Fruit fly (Drosophila melanogaster): ENCODE data around the gene Ccdc56.
A peak's percentile ranks its signal among the peaks of the same experiment; 100 is the strongest.

The Ccdc56 gene

dm6 chr3L:11712839-11713238 lies 4.1 kb downstream of the Ccdc56 start:
- TF ChIP-seq ss (GFP tag; optimal IDR thresholded peaks at IDR 0.05) (peak; percentile 6 to 45), fd59A (GFP tag; optimal IDR thresholded peaks at IDR 0.05) (no peak), CG10669 (GFP tag; optimal IDR thresholded peaks at IDR 0.05) (peak; percentile 43), acj6 (GFP tag; optimal IDR thresholded peaks at IDR 0.05) (peak; percentile 19), CG6808 (GFP tag; optimal IDR thresholded peaks at IDR 0.05) (peak; percentile 13), Hr39 (GFP tag; optimal IDR thresholded peaks at IDR 0.05) (no peak), fkh (GFP tag; optimal IDR thresholded peaks at IDR 0.05) (no peak), CG7368 (GFP tag; optimal IDR thresholded peaks at IDR 0.05) (no peak), CG3919 (GFP tag; optimal IDR thresholded peaks at IDR 0.05) (peak; percentile 46), CG11294 (GFP tag; IDR thresholded peaks at IDR 0.05) (no peak), CG32006 (GFP tag; optimal IDR thresholded peaks at IDR 0.05) (no peak), pdm3 (GFP tag; optimal IDR thresholded peaks at IDR 0.05) (no peak), CG9139 (GFP tag; optimal IDR thresholded peaks at IDR 0.05) (peak; percentile 18), OdsH (GFP tag; optimal IDR thresholded peaks at IDR 0.05) (peak; percentile 16), Ets96B (tag; optimal IDR thresholded peaks at IDR 0.05) (no peak), dsx (GFP tag; optimal IDR thresholded peaks at IDR 0.05; ENCODE audit: poor library complexity, severe bottlenecking) (peak; percentile 59), spab (GFP tag; optimal IDR thresholded peaks at IDR 0.05) (peak; percentile 32), CG10631 (GFP tag; optimal IDR thresholded peaks at IDR 0.05) (peak; percentile 29), CG6792 (GFP tag; optimal IDR thresholded peaks at IDR 0.05) (peak; percentile 1), Eip78C (GFP tag) (peak; percentile 91), net (GFP tag; optimal IDR thresholded peaks at IDR 0.05) (no peak), CG6163 (GFP tag; IDR thresholded peaks at IDR 0.05) (0 out of 3 replicates have a peak, but pooled peaks have one; percentile 35), CG4318 (GFP tag; optimal IDR thresholded peaks at IDR 0.05) (no peak), Eip75B (GFP tag; optimal IDR thresholded peaks at IDR 0.05) (no peak), CG11902 (GFP tag; optimal IDR thresholded peaks at IDR 0.05) (no peak), esn (GFP tag; optimal IDR thresholded peaks at IDR 0.05) (no peak), CG3032 (tag; optimal IDR thresholded peaks at IDR 0.05) (peak; percentile 9)

- TF ChIP-seq Blimp-1 (GFP tag; optimal IDR thresholded peaks at IDR 0.05) (no peak), CG11294 (GFP tag; IDR thresholded peaks at IDR 0.05) (no peak), CG8119 (GFP tag; IDR thresholded peaks at IDR 0.05) (0 out of 3 replicates have a peak, but pooled peaks have one; percentile 31), CG1621 (tag; optimal IDR thresholded peaks at IDR 0.05) (peak; percentile 91), net (GFP tag; optimal IDR thresholded peaks at IDR 0.05) (peak; percentile 0), CG6808 (GFP tag; optimal IDR thresholded peaks at IDR 0.05) (peak; percentile 13), Gug (GFP tag; IDR thresholded peaks at IDR 0.05) (no peak), CG15336 (GFP tag; IDR thresholded peaks at IDR 0.05) (0 out of 2 replicates have a peak, but pooled peaks have one; percentile 28), eg (GFP tag; IDR thresholded peaks at IDR 0.05) (0 out of 3 replicates have a peak, but pooled peaks have one; percentile 39), CG8319 (GFP tag; optimal IDR thresholded peaks at IDR 0.05) (no peak), CG3919 (GFP tag; optimal IDR thresholded peaks at IDR 0.05) (peak; percentile 22), Eip75B (GFP tag; optimal IDR thresholded peaks at IDR 0.05) (peak; percentile 2), CG6854 (GFP tag; optimal IDR thresholded peaks at IDR 0.05) (peak; percentile 36), Eip78C (GFP tag) (peak; percentile 31), CG11902 (GFP tag; optimal IDR thresholded peaks at IDR 0.05) (no peak)
Observed at dm6 chr3L:11715187-11715586, 6.4 kb downstream of the Ccdc56 start, which contains the start of gene CG14132. Gene CG14132 (minus strand): TSS chr3L:11715285.

dm6 chr3L:11716347-11716746 lies 7.6 kb downstream of the Ccdc56 start:
- TF ChIP-seq lz (GFP tag; optimal IDR thresholded peaks at IDR 0.05) (no peak), ss (GFP tag; optimal IDR thresholded peaks at IDR 0.05) (peak; percentile 26 to 48), achi (GFP tag; optimal IDR thresholded peaks at IDR 0.05) (peak; percentile 3), Eip75B (GFP tag; optimal IDR thresholded peaks at IDR 0.05) (no peak), salr (GFP tag; optimal IDR thresholded peaks at IDR 0.05) (peak in 1 of 2 experiments; percentile 2), CG10669 (GFP tag; optimal IDR thresholded peaks at IDR 0.05) (peak; percentile 29), CG9139 (GFP tag; optimal IDR thresholded peaks at IDR 0.05) (no peak), fd59A (GFP tag; optimal IDR thresholded peaks at IDR 0.05) (peak; percentile 11), CG11294 (GFP tag; IDR thresholded peaks at IDR 0.05) (no peak), Ets96B (tag; optimal IDR thresholded peaks at IDR 0.05) (peak; percentile 4), Hr39 (GFP tag; optimal IDR thresholded peaks at IDR 0.05) (no peak), dsx (GFP tag; optimal IDR thresholded peaks at IDR 0.05; ENCODE audit: poor library complexity, severe bottlenecking) (peak; percentile 20), CG1621 (tag; optimal IDR thresholded peaks at IDR 0.05) (no peak), CG3032 (tag; optimal IDR thresholded peaks at IDR 0.05) (peak; percentile 29), topi (GFP tag; optimal IDR thresholded peaks at IDR 0.05) (no peak), CG6808 (GFP tag; optimal IDR thresholded peaks at IDR 0.05) (peak; percentile 49), CG32006 (GFP tag; optimal IDR thresholded peaks at IDR 0.05) (peak; percentile 30), eg (GFP tag; IDR thresholded peaks at IDR 0.05) (0 out of 3 replicates have a peak, but pooled peaks have one; percentile 9), CG15336 (GFP tag; IDR thresholded peaks at IDR 0.05) (no peak), Eip78C (GFP tag) (peak; percentile 70), net (GFP tag; optimal IDR thresholded peaks at IDR 0.05) (peak; percentile 16), CG4318 (GFP tag; optimal IDR thresholded peaks at IDR 0.05) (no peak), CG6276 (GFP tag; optimal IDR thresholded peaks at IDR 0.05) (no peak)

Measured in whole organism, prepupa.